Worm (Caenorhabditis elegans) whole organism, L1 larva: ENCODE results near the gene tim-1.

Experiments used
- ama-1 ChIP-seq: fragments of 150-350 bp; optimal IDR thresholded peaks from 2 replicates; lab custom pipeline; 2014
- efl-1 ChIP-seq, 4 experiments: fragments of 150-350 bp; optimal IDR thresholded peaks in 3 of 4; peaks in 1 of 4; 1 replicate in 1 of 4; 2 replicates in 3 of 4; lab custom pipeline; 2014; ENCODE audit warnings: missing biosample characterization in 2 of 4, missing genetic modification characterization in 2 of 4, missing genetic modification reagents in 2 of 4
- fkh-10 ChIP-seq: sonication (generic microtip); optimal IDR thresholded peaks from 2 replicates; lab custom pipeline; 2017; ENCODE audit warnings: missing biosample characterization, missing genetic modification reagents, missing genetic modification characterization
- fos-1 ChIP-seq: fragments of 150-350 bp; optimal IDR thresholded peaks from 2 replicates; lab custom pipeline; 2014; ENCODE audit warnings: missing biosample characterization, missing genetic modification characterization
- nhr-12 ChIP-seq: sonication (generic microtip); optimal IDR thresholded peaks from 2 replicates; lab custom pipeline; 2017; ENCODE audit warnings: missing biosample characterization, missing genetic modification characterization
- nhr-76 ChIP-seq: sonication (generic microtip); optimal IDR thresholded peaks from 2 replicates; lab custom pipeline; 2017; ENCODE audit warnings: missing biosample characterization, missing genetic modification characterization
- nhr-85 ChIP-seq: sonication (generic microtip); peaks from one replicate; lab custom pipeline; 2016; ENCODE audit warnings: missing genetic modification characterization, inconsistent platforms, missing compliant biosample characterization
- skn-1 ChIP-seq: fragments of 150-350 bp; optimal IDR thresholded peaks from 2 replicates; lab custom pipeline; 2014; ENCODE audit warnings: missing biosample characterization, missing genetic modification characterization
- unc-62 ChIP-seq: fragments of 150-350 bp; optimal IDR thresholded peaks from 2 replicates; lab custom pipeline; 2014; ENCODE audit warnings: missing biosample characterization, missing genetic modification reagents, missing genetic modification characterization

DNA sequence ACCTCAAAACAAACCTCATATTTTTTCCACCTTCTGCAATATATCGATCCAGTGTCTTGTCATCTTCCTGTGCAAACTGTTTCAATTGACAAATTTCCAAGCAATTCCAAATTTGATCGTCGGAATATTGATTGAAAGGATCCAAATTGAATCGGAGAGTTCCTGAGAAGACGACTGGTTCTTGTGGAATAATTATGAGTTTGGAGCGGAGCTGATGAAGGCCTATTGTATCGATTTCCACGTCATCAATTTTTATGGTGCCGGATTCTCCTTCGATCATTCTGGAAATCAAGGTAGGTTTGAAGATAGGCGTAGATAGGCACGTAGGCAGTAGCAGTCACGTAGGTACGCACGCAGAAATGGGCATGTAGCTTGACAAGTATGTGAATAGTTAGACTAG lies 34.2 kb upstream of the tim-1 start:
- no peak for TF ChIP-seq unc-62
- no peak for TF ChIP-seq ama-1
- no peak for TF ChIP-seq nhr-85 (tag; lab: Kevin White, UChicago)
- no peak for TF ChIP-seq fos-1 (tag; lab: Kevin White, UChicago)
- TF ChIP-seq skn-1: no peak
- TF ChIP-seq nhr-12: no peak
- TF ChIP-seq efl-1 (optimal IDR thresholded peaks at IDR 0.05; lab: Kevin White, UChicago): no peak
- no peak for TF ChIP-seq efl-1 (GFP tag; optimal IDR thresholded peaks at IDR 0.05 in 1 of 2; lab: Kevin White, UChicago)
- no peak for TF ChIP-seq nhr-76 (tag; lab: Kevin White, UChicago)
- no peak for TF ChIP-seq fkh-10
